Worm (Caenorhabditis elegans): Measurements from ENCODE around the gene Y27F2A.6.
"Not testable (repeated sequence)": the region's sequence is repeated elsewhere in the genome, so short reads cannot be mapped to it uniquely, and the experiment has no call there.

The Y27F2A.6 gene

DNA sequence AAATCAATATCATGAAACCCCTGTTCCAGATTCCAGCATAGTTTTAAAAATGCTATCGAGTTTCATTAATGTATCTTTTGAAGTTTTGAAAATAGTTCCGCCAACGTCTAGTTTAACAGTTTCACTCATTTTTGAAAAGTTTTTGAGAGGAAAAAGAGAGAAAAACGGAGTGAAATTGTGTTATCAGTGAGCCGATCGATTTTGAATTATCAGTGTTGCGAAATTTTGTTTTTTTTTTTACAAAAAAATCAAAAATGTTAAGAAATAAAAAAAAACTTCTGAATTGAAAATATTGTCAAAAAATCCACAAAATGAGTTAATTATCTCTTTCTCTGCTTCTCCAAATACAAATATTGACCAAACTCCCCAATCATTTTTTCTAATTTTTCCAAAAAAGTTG, 39.5 kb upstream of the Y27F2A.6 start, which contains the start of gene ZC239.13:
TSS of gene ZC239.13 (minus strand) at position 154 of the 400 bp plus-strand sequence.
- TF ChIP-seq ceh-44 (GFP tag; IDR thresholded peaks at IDR 0.05): no peak
- TF ChIP-seq hif-1 (tag; optimal IDR thresholded peaks at IDR 0.05): no peak
- TF ChIP-seq pqm-1 (tag; optimal IDR thresholded peaks at IDR 0.05): peak; percentile 26

DNA sequence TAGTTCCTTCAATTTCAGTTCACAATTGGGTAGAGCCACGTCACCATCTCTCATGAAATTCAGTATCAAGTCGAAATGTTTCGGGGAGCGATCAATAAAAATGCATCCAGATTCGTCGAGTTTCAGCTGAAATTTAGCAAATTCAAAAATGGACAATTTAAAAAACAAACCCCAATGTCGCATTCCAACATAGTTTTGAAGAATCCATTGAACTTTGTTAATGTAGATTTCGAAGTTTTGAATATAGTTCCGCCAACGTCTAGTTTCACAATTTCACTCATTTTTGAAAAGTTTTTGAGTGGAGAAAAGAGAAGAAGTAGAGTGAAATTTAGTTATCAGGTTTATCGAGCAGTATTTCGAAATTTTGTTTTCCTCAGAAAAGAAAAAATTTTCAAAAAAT, 38.5 kb upstream of the Y27F2A.6 start, which contains the start of gene ZC239.14:
TSS of gene ZC239.14 (minus strand) at position 305 of the 400 bp plus-strand sequence.
- TF ChIP-seq R02D3.7 (tag; optimal IDR thresholded peaks at IDR 0.05) (no peak), aha-1 (tag) (peak; percentile 91), madf-5 (GFP tag; IDR thresholded peaks at IDR 0.05) (no peak)

DNA sequence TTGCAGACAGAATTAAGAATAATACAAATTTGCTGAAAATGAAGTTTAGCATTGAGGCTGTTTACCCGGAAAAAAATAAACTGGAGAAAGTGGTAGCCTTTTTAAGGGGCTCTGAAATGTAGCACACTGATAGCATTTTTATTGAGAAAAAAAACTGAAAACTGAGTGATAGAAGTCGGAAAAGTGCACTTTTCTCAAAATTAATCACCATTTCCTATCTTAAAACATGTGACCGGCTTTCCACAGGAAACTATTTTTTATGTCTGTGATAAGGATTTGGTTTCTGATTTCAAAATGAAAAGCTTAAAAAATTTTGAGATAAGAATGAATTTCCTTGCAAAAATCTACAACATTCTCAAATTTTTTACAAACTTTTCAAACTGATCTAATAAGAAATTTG, 37.5 kb upstream of the Y27F2A.6 start, which contains the start of gene ZC239.22:
TSS of gene ZC239.22 (minus strand) at position 101 of the 400 bp plus-strand sequence.
- TF ChIP-seq lin-13 (GFP tag; optimal IDR thresholded peaks at IDR 0.05): no peak
- TF ChIP-seq F44E2.7 (GFP tag; IDR thresholded peaks at IDR 0.05): no peak
- TF ChIP-seq aly-2 (tag; optimal IDR thresholded peaks at IDR 0.05): no peak
- no peak for TF ChIP-seq ceh-20 (GFP tag; IDR thresholded peaks at IDR 0.05)
- no peak for TF ChIP-seq nhr-11 (tag; optimal IDR thresholded peaks at IDR 0.05)
- peak; percentile 21 for TF ChIP-seq aha-1 (tag)

DNA sequence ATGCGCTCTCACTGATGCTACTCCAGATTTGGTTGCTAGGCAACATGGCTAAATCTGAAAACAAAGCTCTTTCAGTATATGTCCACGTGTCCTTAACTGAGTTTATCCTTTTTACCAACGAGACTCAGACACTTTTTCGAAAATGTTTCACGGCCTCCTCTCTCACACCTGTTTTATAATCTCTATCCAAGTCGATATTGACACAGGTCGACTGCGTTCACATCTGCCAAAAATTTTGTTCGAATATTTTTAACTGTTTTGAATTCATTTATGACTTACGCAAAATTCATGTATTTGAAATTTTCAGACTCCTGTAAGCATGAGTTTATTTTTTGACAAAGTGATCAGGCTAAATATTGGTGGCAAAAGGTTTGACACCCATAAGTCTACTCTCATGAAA, 32.6 kb upstream of the Y27F2A.6 start, which contains the start of gene ZC239.3:
TSS of gene ZC239.3 (plus strand) at position 301 of the 400 bp plus-strand sequence.
- TF ChIP-seq Y105C5A.15 (GFP tag; IDR thresholded peaks at IDR 0.05); daf-19 (GFP tag; conservative IDR thresholded peaks at IDR 0.05); mes-2 (tag; optimal IDR thresholded peaks at IDR 0.05; ENCODE audit: poor library complexity, severe bottlenecking): not testable (repeated sequence)

DNA sequence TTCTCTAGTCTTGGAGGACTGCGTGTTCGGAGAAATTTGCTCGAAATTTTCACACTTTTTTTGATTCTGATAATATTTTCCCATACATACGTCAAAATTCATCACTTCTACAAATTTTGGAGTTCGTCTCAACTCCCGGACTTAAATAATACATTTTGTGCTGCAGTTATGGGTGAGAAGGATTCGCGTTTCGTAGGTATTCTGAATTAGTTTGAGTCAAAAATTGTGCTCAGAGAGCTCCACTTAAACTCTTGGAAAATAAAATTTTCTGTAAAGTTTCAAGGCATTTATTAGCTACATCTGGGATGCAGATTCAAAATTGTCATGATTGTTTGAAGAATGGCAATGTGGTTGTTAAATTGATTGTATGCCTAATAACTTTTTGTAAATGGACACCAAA, 30.7 kb upstream of the Y27F2A.6 start, which contains the start of gene ZC239.4:
TSS of gene ZC239.4 (plus strand) at position 301 of the 400 bp plus-strand sequence.
- no peak for TF ChIP-seq snpc-4 (tag; optimal IDR thresholded peaks at IDR 0.05)
- TF ChIP-seq nhr-48 (tag; optimal IDR thresholded peaks at IDR 0.05): no peak
- no peak for TF ChIP-seq sdz-12 (GFP tag; optimal IDR thresholded peaks at IDR 0.05)
- no peak for TF ChIP-seq lin-15B (tag; optimal IDR thresholded peaks at IDR 0.05)
- no peak for TF ChIP-seq nhr-77 (tag; optimal IDR thresholded peaks at IDR 0.05)
- TF ChIP-seq lim-7 (GFP tag; IDR thresholded peaks at IDR 0.05): no peak
- no peak for TF ChIP-seq egl-27 (tag; optimal IDR thresholded peaks at IDR 0.05)
- no peak for TF ChIP-seq lsy-2 (tag; optimal IDR thresholded peaks at IDR 0.05)
- TF ChIP-seq ceh-44 (GFP tag; IDR thresholded peaks at IDR 0.05): no peak
- TF ChIP-seq arid-1 (GFP tag; conservative IDR thresholded peaks at IDR 0.05): no peak

DNA sequence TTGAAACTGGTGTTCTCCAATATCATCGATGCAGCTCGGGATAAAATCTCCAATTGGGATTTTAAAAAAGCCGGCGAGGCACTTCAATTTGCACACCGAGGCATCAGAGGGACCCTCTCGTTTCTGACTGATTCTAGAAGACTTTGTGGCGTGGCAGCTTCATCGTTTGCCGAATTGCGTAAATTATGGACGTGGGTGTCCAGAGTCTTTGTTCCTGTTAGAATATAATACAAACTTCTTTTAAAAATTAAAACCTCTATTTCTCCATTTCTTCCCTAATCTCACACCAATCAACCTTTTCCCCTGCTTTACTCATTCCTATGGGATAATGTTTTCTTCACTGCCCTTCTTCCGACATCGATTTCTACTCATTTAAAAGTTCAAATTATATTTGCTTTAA, 27.2 kb upstream of the Y27F2A.6 start, which contains the start of gene ZC239.5:
TSS of gene ZC239.5 (plus strand) at position 301 of the 400 bp plus-strand sequence.
- TF ChIP-seq D1046.2 (GFP tag; IDR thresholded peaks at IDR 0.05) (0 out of 2 replicates have a peak, but pooled peaks have one; percentile 12), unc-62 (GFP tag; optimal IDR thresholded peaks at IDR 0.05 in 1 of 2) (peak in 1 of 2 experiments; percentile 56), unc-62 (tag; optimal IDR thresholded peaks at IDR 0.05) (no peak), ZK337.2 (GFP tag; IDR thresholded peaks at IDR 0.05) (no peak)

DNA sequence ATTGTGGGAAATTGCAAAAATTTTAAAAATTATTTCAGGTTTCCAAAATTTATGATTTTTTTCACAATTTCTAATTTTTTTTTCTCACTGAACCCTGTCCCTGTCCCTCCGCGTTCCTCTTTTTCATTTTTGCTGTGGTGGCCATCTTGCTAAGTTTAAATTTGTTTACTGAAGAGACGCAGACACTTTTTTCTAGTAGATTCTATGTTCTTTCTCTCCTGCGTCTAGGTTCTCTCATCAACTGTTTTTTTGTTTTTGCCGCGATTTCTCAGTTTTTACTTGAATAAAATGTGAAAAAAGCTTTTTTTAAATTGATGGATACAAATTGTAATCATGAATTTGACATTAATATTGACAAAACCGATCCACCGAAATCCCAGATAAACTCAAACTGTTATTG, 26.1 kb upstream of the Y27F2A.6 start, which contains the start of gene ZC239.6:
TSS of gene ZC239.6 (plus strand) at position 381 of the 400 bp plus-strand sequence.
- TF ChIP-seq ceh-20 (GFP tag; IDR thresholded peaks at IDR 0.05) (no peak), skn-1 (tag; optimal IDR thresholded peaks at IDR 0.05) (no peak), pha-4 (GFP tag; IDR thresholded peaks at IDR 0.05) (no peak), pha-4 (tag; optimal IDR thresholded peaks at IDR 0.05) (peak; percentile 22), hlh-11 (tag; optimal IDR thresholded peaks at IDR 0.05) (peak; percentile 35), hlh-30 (tag; optimal IDR thresholded peaks at IDR 0.05; ENCODE audit: insufficient read depth) (peak; percentile 9), daf-16 (GFP tag; optimal IDR thresholded peaks at IDR 0.05) (peak in 1 of 2 experiments; percentile 68), daf-16 (tag; optimal IDR thresholded peaks at IDR 0.05) (no peak), hmg-1.1 (GFP tag; IDR thresholded peaks at IDR 0.05) (0 out of 2 replicates have a peak, but pooled peaks have one; percentile 22), unc-62 (GFP tag; optimal IDR thresholded peaks at IDR 0.05 in 1 of 2) (no peak), unc-62 (tag; optimal IDR thresholded peaks at IDR 0.05) (no peak), rbr-2 (tag; optimal IDR thresholded peaks at IDR 0.05) (peak; percentile 32)

All from whole organism, L4 larva.